Worm (Caenorhabditis elegans): ENCODE results near the gene cdf-2.

ce11 chrX:12472232-12472631 is 5.5 kb upstream of the cdf-2 start:
- TF ChIP-seq R02D3.7 (tag; optimal IDR thresholded peaks at IDR 0.05) (no peak), lim-7 (GFP tag; IDR thresholded peaks at IDR 0.05) (no peak), F37D6.2 (tag; optimal IDR thresholded peaks at IDR 0.05) (no peak), egl-27 (tag; optimal IDR thresholded peaks at IDR 0.05) (no peak), zag-1 (tag; optimal IDR thresholded peaks at IDR 0.05) (no peak), unc-62 (GFP tag; optimal IDR thresholded peaks at IDR 0.05 in 1 of 2) (no peak), unc-62 (tag; optimal IDR thresholded peaks at IDR 0.05) (no peak), nhr-77 (tag; optimal IDR thresholded peaks at IDR 0.05) (no peak), ztf-11 (tag; optimal IDR thresholded peaks at IDR 0.05) (no peak), ama-1 (optimal IDR thresholded peaks at IDR 0.05) (no peak), nhr-48 (tag; optimal IDR thresholded peaks at IDR 0.05) (no peak)
